Fruit fly (Drosophila melanogaster) whole organism, prepupa: Measurements from ENCODE around the gene rk.
A peak's percentile ranks its signal among the peaks of the same experiment; 100 is the strongest.

ENCODE experiments used
- Blimp-1 ChIP-seq: fragments of 200-800 bp; sonication (Bioruptor generic); optimal IDR thresholded peaks from 3 replicates; lab custom pipeline; 2017; ENCODE audit warnings: missing biosample characterization, missing genetic modification characterization, mild to moderate bottlenecking, moderate library complexity, missing genetic modification reagents
- CG10631 ChIP-seq: fragments of 200-800 bp; sonication (Bioruptor generic); optimal IDR thresholded peaks from 2 replicates; lab custom pipeline; 2016; ENCODE audit warnings: missing biosample characterization, missing genetic modification characterization
- CG15336 ChIP-seq: fragments of 200-800 bp; sonication (Bioruptor generic); IDR thresholded peaks from 2 replicates; pipeline ENCODE4 v1.3.6; 2022; ENCODE audit warnings: missing biosample characterization, missing genetic modification characterization
- CG1621 ChIP-seq: fragments of 200-800 bp; sonication (Bioruptor generic); optimal IDR thresholded peaks from 3 replicates; lab custom pipeline; 2018; ENCODE audit warnings: missing biosample characterization, mild to moderate bottlenecking, missing genetic modification characterization
- CG16779 ChIP-seq: fragments of 200-800 bp; sonication (Bioruptor generic); optimal IDR thresholded peaks from 3 replicates; lab custom pipeline; 2017; ENCODE audit warnings: missing biosample characterization, mild to moderate bottlenecking, missing genetic modification characterization
- CG31627 ChIP-seq: fragments of 200-800 bp; sonication (Bioruptor generic); optimal IDR thresholded peaks from 3 replicates; lab custom pipeline; 2016; ENCODE audit warnings: missing biosample characterization, missing genetic modification characterization
- CG34406 ChIP-seq: fragments of 200-800 bp; sonication (Bioruptor generic); optimal IDR thresholded peaks from 3 replicates; lab custom pipeline; 2016; ENCODE audit warnings: missing biosample characterization, missing genetic modification characterization
- CG3919 ChIP-seq: fragments of 200-800 bp; sonication (Bioruptor generic); optimal IDR thresholded peaks from 3 replicates; lab custom pipeline; 2016; ENCODE audit warnings: missing biosample characterization, missing genetic modification characterization
- CG4318 ChIP-seq: fragments of 200-800 bp; sonication (Bioruptor generic); optimal IDR thresholded peaks from 3 replicates; lab custom pipeline; 2017; ENCODE audit warnings: missing biosample characterization, mild to moderate bottlenecking, missing genetic modification characterization
- CG6163 ChIP-seq: fragments of 200-800 bp; sonication (Bioruptor generic); IDR thresholded peaks from 3 replicates; pipeline ENCODE4 v1.3.6; 2022; ENCODE audit warnings: missing biosample characterization, missing genetic modification characterization
- CG6808 ChIP-seq: fragments of 200-800 bp; sonication (Bioruptor generic); optimal IDR thresholded peaks from 3 replicates; lab custom pipeline; 2017; ENCODE audit warnings: missing biosample characterization, missing genetic modification characterization, mild to moderate bottlenecking, moderate library complexity, missing genetic modification reagents
- CG6854 ChIP-seq: fragments of 200-800 bp; sonication (Bioruptor generic); optimal IDR thresholded peaks from 2 replicates; lab custom pipeline; 2017; ENCODE audit warnings: missing biosample characterization, mild to moderate bottlenecking, missing genetic modification characterization
- CG7368 ChIP-seq: fragments of 200-800 bp; sonication (Bioruptor generic); optimal IDR thresholded peaks from 3 replicates; lab custom pipeline; 2016; ENCODE audit warnings: missing biosample characterization, missing genetic modification characterization
- CG8119 ChIP-seq: fragments of 200-800 bp; sonication (Bioruptor generic); IDR thresholded peaks from 3 replicates; pipeline ENCODE4 v1.3.6; 2022; ENCODE audit warnings: missing biosample characterization, missing genetic modification characterization
- CG8319 ChIP-seq: fragments of 200-800 bp; sonication (Bioruptor generic); optimal IDR thresholded peaks from 3 replicates; lab custom pipeline; 2016; ENCODE audit warnings: missing biosample characterization, missing genetic modification characterization
- CG9139 ChIP-seq: fragments of 200-800 bp; sonication (Bioruptor generic); optimal IDR thresholded peaks from 3 replicates; lab custom pipeline; 2017; ENCODE audit warnings: missing biosample characterization, mild to moderate bottlenecking, missing genetic modification characterization
- Eip78C ChIP-seq: fragments of 200-800 bp; sonication (Bioruptor generic); peaks from one replicate; lab custom pipeline; 2016; ENCODE audit warnings: missing biosample characterization, missing genetic modification characterization
- Eip93F ChIP-seq: fragments of 200-800 bp; sonication (Bioruptor generic); optimal IDR thresholded peaks from 2 replicates; lab custom pipeline; 2016; ENCODE audit warnings: missing biosample characterization, mild to moderate bottlenecking, missing genetic modification characterization
- Ets21C ChIP-seq: fragments of 200-800 bp; sonication (Bioruptor generic); optimal IDR thresholded peaks from 3 replicates; lab custom pipeline; 2016; ENCODE audit warnings: missing biosample characterization, missing genetic modification characterization
- Ets96B ChIP-seq: fragments of 200-800 bp; optimal IDR thresholded peaks from 2 replicates; lab custom pipeline; 2019; ENCODE audit warnings: missing biosample characterization, mild to moderate bottlenecking, missing genetic modification characterization, moderate library complexity
- Gug ChIP-seq: fragments of 200-800 bp; sonication (Bioruptor generic); IDR thresholded peaks from 2 replicates; pipeline ENCODE4 v1.3.6; 2022; ENCODE audit warnings: missing biosample characterization, missing genetic modification characterization
- Hr39 ChIP-seq: fragments of 200-800 bp; sonication (Bioruptor generic); optimal IDR thresholded peaks from 2 replicates; lab custom pipeline; 2016; ENCODE audit warnings: missing biosample characterization, missing genetic modification characterization
- Hr4 ChIP-seq: fragments of 200-800 bp; sonication (Bioruptor generic); optimal IDR thresholded peaks from 3 replicates; lab custom pipeline; 2016; ENCODE audit warnings: missing biosample characterization, missing genetic modification characterization
- Lpt ChIP-seq: fragments of 200-800 bp; sonication (Bioruptor generic); optimal IDR thresholded peaks from 3 replicates; lab custom pipeline; 2016; ENCODE audit warnings: missing biosample characterization, missing genetic modification characterization
- Met ChIP-seq: fragments of 200-800 bp; sonication (Bioruptor generic); optimal IDR thresholded peaks from 3 replicates; lab custom pipeline; 2016; ENCODE audit warnings: missing biosample characterization, missing genetic modification characterization
- OdsH ChIP-seq: fragments of 200-800 bp; sonication (Bioruptor generic); optimal IDR thresholded peaks from 3 replicates; lab custom pipeline; 2016; ENCODE audit warnings: missing biosample characterization, missing genetic modification characterization
- Sox102F ChIP-seq: fragments of 200-800 bp; sonication (Bioruptor generic); optimal IDR thresholded peaks from 2 replicates; lab custom pipeline; 2016; ENCODE audit warnings: missing biosample characterization, mild to moderate bottlenecking, missing genetic modification characterization
- Sox14 ChIP-seq: fragments of 200-800 bp; sonication (Bioruptor generic); optimal IDR thresholded peaks from 3 replicates; lab custom pipeline; 2016; ENCODE audit warnings: missing biosample characterization, missing genetic modification characterization
- Sox15 ChIP-seq: fragments of 200-800 bp; sonication (Bioruptor generic); optimal IDR thresholded peaks from 3 replicates; lab custom pipeline; 2016; ENCODE audit warnings: missing biosample characterization, missing genetic modification characterization
- achi ChIP-seq: fragments of 200-800 bp; sonication (Bioruptor generic); optimal IDR thresholded peaks from 3 replicates; lab custom pipeline; 2016; ENCODE audit warnings: missing biosample characterization, missing genetic modification characterization
- cyc ChIP-seq: fragments of 200-800 bp; sonication (Bioruptor generic); optimal IDR thresholded peaks from 3 replicates; lab custom pipeline; 2016; ENCODE audit warnings: missing biosample characterization, missing genetic modification characterization
- dac ChIP-seq: fragments of 200-800 bp; sonication (Bioruptor generic); optimal IDR thresholded peaks from 2 replicates; lab custom pipeline; 2017; ENCODE audit warnings: missing biosample characterization, mild to moderate bottlenecking, missing genetic modification characterization
- dsx ChIP-seq: fragments of 200-800 bp; optimal IDR thresholded peaks from 3 replicates; lab custom pipeline; 2019; ENCODE audit warnings: missing biosample characterization, mild to moderate bottlenecking, missing genetic modification characterization, moderate library complexity; ENCODE audit not compliant: poor library complexity, severe bottlenecking
- esn ChIP-seq: fragments of 200-800 bp; sonication (Bioruptor generic); optimal IDR thresholded peaks from 2 replicates; lab custom pipeline; 2016; ENCODE audit warnings: missing biosample characterization, mild to moderate bottlenecking, missing genetic modification characterization, moderate library complexity
- fd59A ChIP-seq: fragments of 200-800 bp; sonication (Bioruptor generic); optimal IDR thresholded peaks from 2 replicates; lab custom pipeline; 2017; ENCODE audit warnings: missing biosample characterization, mild to moderate bottlenecking, missing genetic modification characterization, missing genetic modification reagents
- fd85E ChIP-seq: fragments of 200-800 bp; sonication (Bioruptor generic); optimal IDR thresholded peaks from 3 replicates; lab custom pipeline; 2016; ENCODE audit warnings: missing biosample characterization, missing genetic modification characterization
- lz ChIP-seq: fragments of 200-800 bp; sonication (Bioruptor generic); optimal IDR thresholded peaks from 3 replicates; lab custom pipeline; 2016; ENCODE audit warnings: missing biosample characterization, missing genetic modification characterization
- net ChIP-seq: fragments of 200-800 bp; sonication (Bioruptor generic); optimal IDR thresholded peaks from 3 replicates; lab custom pipeline; 2016; ENCODE audit warnings: missing biosample characterization, missing genetic modification characterization
- pdm3 ChIP-seq: fragments of 200-800 bp; sonication (Bioruptor generic); optimal IDR thresholded peaks from 3 replicates; lab custom pipeline; 2016; ENCODE audit warnings: missing biosample characterization, missing genetic modification characterization
- ss ChIP-seq, 2 experiments: fragments of 200-800 bp; sonication (Bioruptor generic); optimal IDR thresholded peaks; 2 replicates in 1 of 2; 3 replicates in 1 of 2; lab custom pipeline; 2017 to 2018; ENCODE audit warnings: mild to moderate bottlenecking in 2 of 2, missing biosample characterization in 2 of 2, missing genetic modification characterization in 2 of 2, moderate library complexity in 1 of 2
- svp ChIP-seq: fragments of 200-800 bp; sonication (Bioruptor generic); peaks from one replicate; lab custom pipeline; 2016; ENCODE audit warnings: missing biosample characterization, missing genetic modification characterization
- topi ChIP-seq: fragments of 200-800 bp; sonication (Bioruptor generic); optimal IDR thresholded peaks from 3 replicates; lab custom pipeline; 2016; ENCODE audit warnings: missing biosample characterization, missing genetic modification characterization
- vri ChIP-seq: fragments of 200-800 bp; sonication (Bioruptor generic); optimal IDR thresholded peaks from 3 replicates; lab custom pipeline; 2016; ENCODE audit warnings: missing biosample characterization, mild to moderate bottlenecking, missing genetic modification characterization

rk gene

dm6 chr2L:13963467-13964122, 37.5 kb downstream of the rk start, which contains the start of gene NimB1:
Gene NimB1 (plus strand): TSS chr2L:13963507.
- TF ChIP-seq Eip78C (GFP tag; lab: Kevin White, UChicago) (peak; percentile 59), CG34406 (GFP tag; lab: Kevin White, UChicago) (no peak), Hr39 (GFP tag; lab: Kevin White, UChicago) (no peak), Hr4 (GFP tag; lab: Kevin White, UChicago) (no peak), svp (GFP tag; lab: Kevin White, UChicago) (peak; percentile 71), lz (GFP tag; lab: Kevin White, UChicago) (no peak), Sox15 (GFP tag; lab: Kevin White, UChicago) (no peak), dsx (GFP tag; lab: Kevin White, UChicago) (no peak)

dm6 chr2L:13960399-13960798, 40.6 kb downstream of the rk start:
- TF ChIP-seq CG6163 (GFP tag; lab: Robert Waterston, UW) (no peak), CG9139 (peak; percentile 19)

DNA sequence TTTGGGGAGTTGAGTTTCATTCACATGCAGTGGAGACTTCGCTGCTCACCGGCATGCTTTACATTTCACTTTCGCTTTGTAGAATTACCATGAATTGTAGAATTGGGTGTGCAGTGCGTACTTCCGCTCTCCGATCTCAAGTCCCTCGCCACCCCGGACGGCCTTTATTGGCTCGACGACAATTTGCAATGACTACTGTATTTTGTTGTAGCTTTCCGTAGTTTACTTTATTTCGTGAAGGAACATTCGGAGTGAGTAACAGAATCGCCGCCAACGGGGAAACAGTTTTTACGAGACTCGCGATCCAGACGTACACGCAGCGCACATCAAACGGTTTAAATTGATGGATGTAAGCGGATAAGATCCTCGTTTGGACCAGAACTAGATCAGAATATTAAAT, 43.8 kb downstream of the rk start, which contains the start of gene NimA:
NimA (plus strand) TSS at position 301 of the 400 bp plus-strand sequence.
- no peak for TF ChIP-seq CG6163 (GFP tag; lab: Robert Waterston, UW)
- no peak for TF ChIP-seq svp (GFP tag; lab: Kevin White, UChicago)

DNA sequence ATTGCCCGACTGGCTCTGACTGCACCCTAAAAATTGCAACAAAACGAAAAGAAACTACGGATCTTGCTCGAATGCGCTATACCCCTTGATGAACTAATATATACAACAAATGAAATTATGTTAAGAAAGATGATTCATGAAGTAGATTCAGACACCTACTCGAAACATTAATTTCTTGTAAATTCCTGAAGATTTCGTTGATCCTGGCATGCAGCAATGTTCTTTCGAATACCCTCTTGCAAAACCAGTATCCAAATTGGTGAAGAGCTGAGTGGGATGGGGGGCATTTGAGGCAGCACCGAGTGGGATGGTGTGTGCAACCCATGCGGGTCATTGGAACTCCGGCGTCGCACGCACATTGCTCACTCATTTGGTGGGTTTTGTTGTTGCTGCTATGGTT, 45.3 kb downstream of the rk start:
- TF ChIP-seq Blimp-1 (GFP tag; lab: Kevin White, UChicago), result peak; percentile 88
- TF ChIP-seq CG3919, result peak; percentile 93
- TF ChIP-seq Sox14, result peak; percentile 98
- TF ChIP-seq dsx (GFP tag; lab: Kevin White, UChicago), result peak; percentile 87
- peak; percentile 94 for TF ChIP-seq Eip93F (GFP tag; lab: Kevin White, UChicago)
- peak; percentile 94 for TF ChIP-seq Gug (GFP tag; lab: Robert Waterston, UW)
- peak; percentile 95 for TF ChIP-seq achi (GFP tag; lab: Kevin White, UChicago)
- TF ChIP-seq CG8119 (GFP tag; lab: Robert Waterston, UW), result peak; percentile 94
- peak; percentile 98 for TF ChIP-seq Met (GFP tag; lab: Kevin White, UChicago)
- TF ChIP-seq fd85E (GFP tag; lab: Kevin White, UChicago), result peak; percentile 62
- peak; percentile 97 for TF ChIP-seq Ets21C (GFP tag; lab: Kevin White, UChicago)
- TF ChIP-seq CG1621 (tag; lab: Kevin White, UChicago), result peak; percentile 92
- TF ChIP-seq ss (GFP tag; optimal IDR thresholded peaks at IDR 0.05; lab: Kevin White, UChicago), result peak; percentile 81 to 89
- TF ChIP-seq CG7368 (GFP tag; lab: Kevin White, UChicago), result peak; percentile 83
- peak; percentile 98 for TF ChIP-seq CG6163 (GFP tag; lab: Robert Waterston, UW)
- peak; percentile 97 for TF ChIP-seq pdm3
- TF ChIP-seq topi (GFP tag; lab: Kevin White, UChicago), result peak; percentile 95
- TF ChIP-seq CG6854, result no peak
- peak; percentile 97 for TF ChIP-seq OdsH (GFP tag; lab: Kevin White, UChicago)
- peak; percentile 97 for TF ChIP-seq CG15336 (GFP tag; lab: Robert Waterston, UW)
- TF ChIP-seq cyc (GFP tag; lab: Kevin White, UChicago), result peak; percentile 96
- TF ChIP-seq CG6808 (GFP tag; lab: Kevin White, UChicago), result peak; percentile 86
- TF ChIP-seq CG16779 (tag; lab: Kevin White, UChicago), result peak; percentile 86
- peak; percentile 85 for TF ChIP-seq dac (GFP tag; lab: Kevin White, UChicago)
- TF ChIP-seq CG8319 (GFP tag; lab: Kevin White, UChicago), result peak; percentile 85
- TF ChIP-seq Ets96B, result peak; percentile 86
- TF ChIP-seq Hr4 (GFP tag; lab: Kevin White, UChicago), result peak; percentile 91
- TF ChIP-seq CG10631 (GFP tag; lab: Kevin White, UChicago), result peak; percentile 96
- TF ChIP-seq vri (GFP tag; lab: Kevin White, UChicago), result peak; percentile 97
- peak; percentile 99 for TF ChIP-seq esn
- TF ChIP-seq fd59A (GFP tag; lab: Kevin White, UChicago), result peak; percentile 90
- peak; percentile 96 for TF ChIP-seq Lpt (GFP tag; lab: Kevin White, UChicago)
- peak; percentile 98 for TF ChIP-seq Sox102F (GFP tag; lab: Kevin White, UChicago)
- peak; percentile 98 for TF ChIP-seq CG31627 (GFP tag; lab: Kevin White, UChicago)
- peak; percentile 93 for TF ChIP-seq CG34406 (GFP tag; lab: Kevin White, UChicago)
- peak; percentile 86 for TF ChIP-seq CG4318 (GFP tag; lab: Kevin White, UChicago)
- peak; percentile 92 for TF ChIP-seq Sox15 (GFP tag; lab: Kevin White, UChicago)
- peak; percentile 95 for TF ChIP-seq net
